Worm (Caenorhabditis elegans) whole organism, mixed stage, embryonic: ENCODE measurements around the gene him-5.

ENCODE experiments used
- M03D4.4 ChIP-seq: sonication (generic microtip); optimal IDR thresholded peaks from 2 replicates; lab custom pipeline; 2017; ENCODE audit warnings: mild to moderate bottlenecking, missing genetic modification characterization, missing compliant biosample characterization
- bed-3 ChIP-seq: fragments of 200-800 bp; sonication (Bioruptor generic); optimal IDR thresholded peaks from 3 replicates; lab custom pipeline; 2018; ENCODE audit warnings: mild to moderate bottlenecking, missing genetic modification characterization, moderate library complexity, missing compliant biosample characterization
- blmp-1 ChIP-seq: fragments of 150-350 bp; optimal IDR thresholded peaks from 2 replicates; lab custom pipeline; 2014; ENCODE audit warnings: missing biosample characterization, missing genetic modification characterization
- ceh-39 ChIP-seq: fragments of 150-350 bp; optimal IDR thresholded peaks from 2 replicates; lab custom pipeline; 2014; ENCODE audit warnings: missing biosample characterization, missing genetic modification characterization
- ceh-43 ChIP-seq: fragments of 200-800 bp; sonication (Bioruptor generic); optimal IDR thresholded peaks from 2 replicates; lab custom pipeline; 2018; ENCODE audit warnings: mild to moderate bottlenecking, missing genetic modification characterization, moderate library complexity, missing compliant biosample characterization
- ceh-83 ChIP-seq: fragments of 200-800 bp; sonication (Bioruptor generic); optimal IDR thresholded peaks from 2 replicates; lab custom pipeline; 2018; ENCODE audit warnings: mild to moderate bottlenecking, missing genetic modification characterization, missing compliant biosample characterization
- ces-1 ChIP-seq: fragments of 150-350 bp; optimal IDR thresholded peaks from 2 replicates; lab custom pipeline; 2014; ENCODE audit warnings: missing biosample characterization, missing genetic modification reagents, missing genetic modification characterization
- cnd-1 ChIP-seq: fragments of 200-800 bp; sonication (Bioruptor generic); optimal IDR thresholded peaks from 2 replicates; lab custom pipeline; 2018; ENCODE audit warnings: mild to moderate bottlenecking, missing genetic modification characterization, missing compliant biosample characterization
- drap-1 ChIP-seq: fragments of 200-800 bp; sonication (Bioruptor generic); optimal IDR thresholded peaks from 3 replicates; lab custom pipeline; 2018; ENCODE audit warnings: mild to moderate bottlenecking, missing genetic modification characterization, missing compliant biosample characterization
- elt-1 ChIP-seq: sonication (generic microtip); optimal IDR thresholded peaks from 2 replicates; lab custom pipeline; 2017; ENCODE audit warnings: missing genetic modification characterization, mild to moderate bottlenecking, missing compliant biosample characterization, antibody characterized with exemption, moderate library complexity, borderline replicate concordance; ENCODE audit not compliant: insufficient read depth
- elt-3 ChIP-seq: fragments of 150-350 bp; optimal IDR thresholded peaks from 2 replicates; lab custom pipeline; 2014; ENCODE audit warnings: missing biosample characterization, missing genetic modification characterization
- flh-1 ChIP-seq: fragments of 200-800 bp; sonication (Bioruptor generic); optimal IDR thresholded peaks from 2 replicates; lab custom pipeline; 2018; ENCODE audit warnings: mild to moderate bottlenecking, missing genetic modification characterization, moderate library complexity, missing compliant biosample characterization
- ham-2 ChIP-seq: fragments of 200-800 bp; sonication (Bioruptor generic); optimal IDR thresholded peaks from 2 replicates; lab custom pipeline; 2018; ENCODE audit warnings: mild to moderate bottlenecking, missing genetic modification characterization, missing compliant biosample characterization
- hlh-1 ChIP-seq: fragments of 150-350 bp; optimal IDR thresholded peaks from 2 replicates; lab custom pipeline; 2014; ENCODE audit warnings: missing biosample characterization, missing genetic modification reagents, missing genetic modification characterization
- lin-13 ChIP-seq: fragments of 150-350 bp; optimal IDR thresholded peaks from 2 replicates; lab custom pipeline; 2014; ENCODE audit warnings: missing biosample characterization, missing genetic modification characterization
- lin-32 ChIP-seq: fragments of 200-800 bp; sonication (Bioruptor generic); optimal IDR thresholded peaks from 2 replicates; lab custom pipeline; 2018; ENCODE audit warnings: mild to moderate bottlenecking, missing genetic modification characterization, missing compliant biosample characterization
- lsy-2 ChIP-seq: fragments of 150-350 bp; optimal IDR thresholded peaks from 2 replicates; lab custom pipeline; 2014; ENCODE audit warnings: missing biosample characterization, missing genetic modification characterization
- mab-5 ChIP-seq: fragments of 150-350 bp; optimal IDR thresholded peaks from 2 replicates; lab custom pipeline; 2014; ENCODE audit warnings: missing biosample characterization, missing genetic modification characterization
- mep-1 ChIP-seq: fragments of 150-350 bp; optimal IDR thresholded peaks from 2 replicates; lab custom pipeline; 2017; ENCODE audit warnings: missing biosample characterization, missing genetic modification reagents, missing genetic modification characterization, inconsistent platforms
- mls-2 ChIP-seq: sonication (generic microtip); optimal IDR thresholded peaks from 2 replicates; lab custom pipeline; 2016; ENCODE audit warnings: mild to moderate bottlenecking, missing genetic modification characterization, moderate library complexity, missing compliant biosample characterization
- nhr-12 ChIP-seq: fragments of 150-350 bp; optimal IDR thresholded peaks from 2 replicates; lab custom pipeline; 2014; ENCODE audit warnings: missing biosample characterization, missing genetic modification characterization
- nhr-2 ChIP-seq: fragments of 150-350 bp; optimal IDR thresholded peaks from 2 replicates; lab custom pipeline; 2014; ENCODE audit warnings: missing biosample characterization, missing genetic modification characterization
- nhr-237 ChIP-seq: fragments of 150-350 bp; optimal IDR thresholded peaks from 2 replicates; lab custom pipeline; 2014; ENCODE audit warnings: missing biosample characterization, missing genetic modification characterization
- nhr-28 ChIP-seq: fragments of 150-350 bp; optimal IDR thresholded peaks from 2 replicates; lab custom pipeline; 2014; ENCODE audit warnings: missing biosample characterization, missing genetic modification characterization
- nhr-76 ChIP-seq: sonication (generic microtip); optimal IDR thresholded peaks from 2 replicates; lab custom pipeline; 2017; ENCODE audit warnings: missing biosample characterization, missing genetic modification characterization
- pha-4 ChIP-seq: fragments of 150-350 bp; optimal IDR thresholded peaks from 2 replicates; lab custom pipeline; 2018; ENCODE audit warnings: missing biosample characterization, missing genetic modification reagents, missing genetic modification characterization
- sem-2 ChIP-seq: fragments of 200-800 bp; sonication (Bioruptor generic); optimal IDR thresholded peaks from 2 replicates; lab custom pipeline; 2018; ENCODE audit warnings: mild to moderate bottlenecking, missing genetic modification characterization, missing compliant biosample characterization
- snpc-4 ChIP-seq: fragments of 150-350 bp; optimal IDR thresholded peaks from 2 replicates; lab custom pipeline; 2014; ENCODE audit warnings: missing biosample characterization, missing genetic modification characterization
- sptf-1 ChIP-seq: sonication (generic microtip); optimal IDR thresholded peaks from 2 replicates; lab custom pipeline; 2017; ENCODE audit warnings: mild to moderate bottlenecking, missing genetic modification characterization, moderate library complexity, missing compliant biosample characterization
- tbx-8 ChIP-seq: fragments of 200-800 bp; sonication (Bioruptor generic); optimal IDR thresholded peaks from 2 replicates; lab custom pipeline; 2018; ENCODE audit warnings: mild to moderate bottlenecking, missing genetic modification characterization, moderate library complexity, missing compliant biosample characterization
- unc-120 ChIP-seq: sonication (generic microtip); optimal IDR thresholded peaks from 2 replicates; lab custom pipeline; 2017; ENCODE audit warnings: missing genetic modification characterization, missing compliant biosample characterization; ENCODE audit not compliant: poor library complexity, severe bottlenecking
- unc-39 ChIP-seq: fragments of 150-350 bp; optimal IDR thresholded peaks from 2 replicates; lab custom pipeline; 2014; ENCODE audit warnings: missing biosample characterization, missing genetic modification characterization
- unc-62 ChIP-seq: fragments of 150-350 bp; optimal IDR thresholded peaks from 2 replicates; lab custom pipeline; 2014; ENCODE audit warnings: missing biosample characterization, missing genetic modification reagents, missing genetic modification characterization
- zip-8 ChIP-seq: fragments of 150-350 bp; optimal IDR thresholded peaks from 2 replicates; lab custom pipeline; 2014; ENCODE audit warnings: missing biosample characterization, missing genetic modification characterization
- ztf-11 ChIP-seq: fragments of 150-350 bp; optimal IDR thresholded peaks from 2 replicates; lab custom pipeline; 2014; ENCODE audit warnings: missing biosample characterization, missing genetic modification characterization

The him-5 gene

ce11 chrV:14139252-14140100 lies 49.2 kb downstream of the him-5 start:
- no peak for TF ChIP-seq M03D4.4 (tag; lab: Kevin White, UChicago)
- TF ChIP-seq mep-1 (tag; lab: Kevin White, UChicago) = no peak
- peak; percentile 55 for TF ChIP-seq unc-120
- TF ChIP-seq sptf-1 (tag; lab: Kevin White, UChicago) = no peak
- TF ChIP-seq nhr-76 = no peak
- no peak for TF ChIP-seq unc-39 (tag; lab: Kevin White, UChicago)
- TF ChIP-seq bed-3 (GFP tag; lab: Kevin White, UChicago) = no peak
- TF ChIP-seq ces-1 (GFP tag; lab: Kevin White, UChicago) = peak; percentile 72
- TF ChIP-seq ztf-11 (tag; lab: Kevin White, UChicago) = no peak
- TF ChIP-seq lsy-2 (tag; lab: Kevin White, UChicago) = no peak
- no peak for TF ChIP-seq ceh-83 (GFP tag; lab: Kevin White, UChicago)
- TF ChIP-seq nhr-12 (tag; lab: Kevin White, UChicago) = no peak
- TF ChIP-seq snpc-4 (tag; lab: Kevin White, UChicago) = no peak
- no peak for TF ChIP-seq elt-1 (tag; lab: Kevin White, UChicago)
- TF ChIP-seq nhr-237 (tag; lab: Kevin White, UChicago) = no peak
- peak; percentile 16 for TF ChIP-seq mls-2 (tag; lab: Kevin White, UChicago)
- no peak for TF ChIP-seq tbx-8 (GFP tag; lab: Kevin White, UChicago)
- peak; percentile 46 for TF ChIP-seq ceh-43 (GFP tag; lab: Kevin White, UChicago)
- no peak for TF ChIP-seq drap-1 (GFP tag; lab: Kevin White, UChicago)
- no peak for TF ChIP-seq unc-62 (GFP tag; lab: Kevin White, UChicago)
- no peak for TF ChIP-seq zip-8 (tag; lab: Kevin White, UChicago)
- no peak for TF ChIP-seq mab-5
- TF ChIP-seq hlh-1 (tag; lab: Kevin White, UChicago) = peak; percentile 28
- TF ChIP-seq ham-2 (GFP tag; lab: Kevin White, UChicago) = peak; percentile 6
- no peak for TF ChIP-seq flh-1 (GFP tag; lab: Kevin White, UChicago)
- no peak for TF ChIP-seq pha-4 (tag; lab: Kevin White, UChicago)
- no peak for TF ChIP-seq cnd-1 (tag; lab: Kevin White, UChicago)
- no peak for TF ChIP-seq nhr-2
- no peak for TF ChIP-seq blmp-1 (tag; lab: Kevin White, UChicago)
- TF ChIP-seq elt-3 (tag; lab: Kevin White, UChicago) = no peak
- no peak for TF ChIP-seq lin-13
- no peak for TF ChIP-seq lin-32
- no peak for TF ChIP-seq sem-2 (GFP tag; lab: Kevin White, UChicago)
- no peak for TF ChIP-seq ceh-39 (tag; lab: Kevin White, UChicago)
- no peak for TF ChIP-seq nhr-28 (tag; lab: Kevin White, UChicago)
- TF ChIP-seq, all 35 proteins: peak for 6

DNA sequence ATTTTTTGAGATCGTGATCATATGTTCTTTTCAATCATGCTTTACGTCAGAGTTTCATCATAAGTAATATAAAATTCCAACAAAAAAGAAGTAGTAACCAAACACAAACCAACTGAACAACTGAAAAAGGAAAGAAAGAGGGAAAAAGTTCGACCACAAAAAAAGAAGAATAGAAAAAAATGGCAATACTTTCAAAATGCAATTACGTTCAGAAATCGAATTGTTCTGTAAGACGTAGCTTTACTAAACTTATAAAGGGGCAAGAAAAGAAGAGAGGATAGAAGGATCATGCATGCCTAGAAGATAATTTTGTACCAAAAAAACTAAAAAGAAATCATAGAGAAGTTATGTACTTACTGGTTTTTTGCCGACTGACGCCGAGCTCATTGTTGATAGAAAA lies 50.5 kb downstream of the him-5 start:
- TF ChIP-seq elt-3 (tag; lab: Kevin White, UChicago) (no peak), ces-1 (GFP tag; lab: Kevin White, UChicago) (peak; percentile 83)

ce11 chrV:14141846-14142245 lies 51.6 kb downstream of the him-5 start:
- TF ChIP-seq ceh-83 (GFP tag; lab: Kevin White, UChicago) (no peak), ceh-39 (tag; lab: Kevin White, UChicago) (no peak), unc-120 (no peak), tbx-8 (GFP tag; lab: Kevin White, UChicago) (no peak), nhr-76 (no peak), blmp-1 (tag; lab: Kevin White, UChicago) (no peak), mls-2 (tag; lab: Kevin White, UChicago) (no peak), flh-1 (GFP tag; lab: Kevin White, UChicago) (no peak)
